Fruit fly (Drosophila melanogaster) whole organism, embryonic: Measurements from ENCODE around the gene CG33299.

Experiments used
- Ada2b ChIP-seq: fragments of 200-800 bp; sonication (Bioruptor generic); IDR thresholded peaks from 2 replicates; pipeline ENCODE4 v1.3.6; 2022; ENCODE audit warnings: missing biosample characterization, missing genetic modification characterization
- CG11093 ChIP-seq: fragments of 200-800 bp; sonication (Bioruptor generic); IDR thresholded peaks from 3 replicates; pipeline ENCODE4 v1.3.6; 2022; ENCODE audit warnings: missing biosample characterization, missing genetic modification characterization
- CG17186 ChIP-seq: fragments of 200-800 bp; sonication (Bioruptor generic); optimal IDR thresholded peaks from 3 replicates; lab custom pipeline; 2017; ENCODE audit warnings: missing biosample characterization, missing genetic modification reagents, missing genetic modification characterization
- CG17385 ChIP-seq: fragments of 200-800 bp; sonication (Bioruptor generic); optimal IDR thresholded peaks from 3 replicates; lab custom pipeline; 2018; ENCODE audit warnings: missing biosample characterization, mild to moderate bottlenecking, missing genetic modification characterization
- CG31365 ChIP-seq: fragments of 200-800 bp; sonication (Bioruptor generic); optimal IDR thresholded peaks from 2 replicates; lab custom pipeline; 2018; ENCODE audit warnings: missing biosample characterization, mild to moderate bottlenecking, missing genetic modification characterization
- CkIIα-i1 ChIP-seq: fragments of 200-800 bp; sonication (Bioruptor generic); IDR thresholded peaks from 2 replicates; pipeline ENCODE4 v1.3.6; 2022; ENCODE audit warnings: missing biosample characterization, missing genetic modification characterization
- Gug ChIP-seq: fragments of 200-800 bp; sonication (Bioruptor generic); IDR thresholded peaks from 4 replicates; pipeline ENCODE4 v1.3.6; 2022; ENCODE audit warnings: missing biosample characterization, missing genetic modification characterization
- Pdp1 ChIP-seq, 2 experiments: fragments of 200-800 bp; sonication (Bioruptor generic); optimal IDR thresholded peaks; 3 replicates each; lab custom pipeline; 2016; ENCODE audit warnings: missing biosample characterization in 2 of 2, missing genetic modification characterization in 2 of 2, mild to moderate bottlenecking in 1 of 2, moderate library complexity in 1 of 2
- ac ChIP-seq: fragments of 200-800 bp; sonication (Bioruptor generic); optimal IDR thresholded peaks from 3 replicates; lab custom pipeline; 2017; ENCODE audit warnings: missing biosample characterization, mild to moderate bottlenecking, missing genetic modification characterization
- h ChIP-seq: fragments of >200 bp; optimal IDR thresholded peaks from 2 replicates; lab custom pipeline; 2017
- rib ChIP-seq: fragments of 200-800 bp; sonication (Bioruptor generic); IDR thresholded peaks from 2 replicates; pipeline ENCODE4 v1.3.6; 2022; ENCODE audit warnings: missing biosample characterization, missing genetic modification characterization

DNA sequence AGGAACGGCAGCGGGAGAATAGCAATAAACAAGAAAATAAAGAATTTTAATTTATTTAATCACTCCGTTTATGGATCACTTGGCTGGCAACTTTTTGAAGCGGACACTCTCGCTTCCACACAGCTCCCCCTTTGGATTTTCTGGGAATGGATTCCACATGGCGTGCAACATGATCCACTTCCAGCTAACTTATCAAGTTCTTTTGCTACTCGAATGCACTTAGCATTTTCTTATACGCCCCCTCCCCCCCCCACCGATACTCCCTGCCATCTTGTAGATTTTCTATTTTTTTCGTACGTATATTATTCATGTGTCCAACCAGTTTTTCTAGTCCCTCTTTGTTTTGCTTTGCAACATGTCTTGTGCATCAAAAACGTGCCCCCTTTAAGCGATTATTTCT is 47.9 kb downstream of the CG33299 start:
- TF ChIP-seq rib (GFP tag; lab: Robert Waterston, UW) = no peak
- TF ChIP-seq CG31365 (tag; lab: Kevin White, UChicago) = no peak
- TF ChIP-seq ac (GFP tag; lab: Kevin White, UChicago) = no peak
- no peak for TF ChIP-seq h (lab: Kevin White, UChicago)
- TF ChIP-seq CkIIα-i1 (GFP tag; lab: Robert Waterston, UW) = no peak
- no peak for TF ChIP-seq CG17385 (GFP tag; lab: Kevin White, UChicago)
- TF ChIP-seq Pdp1 (GFP tag; optimal IDR thresholded peaks at IDR 0.05; lab: Kevin White, UChicago) = no peak
- no peak for TF ChIP-seq CG17186
- no peak for TF ChIP-seq Gug (GFP tag; lab: Robert Waterston, UW)
- TF ChIP-seq CG11093 = no peak
- no peak for TF ChIP-seq Ada2b (GFP tag; lab: Robert Waterston, UW)
